ENCODE assay signal across 1 fruit fly cellular context in genomic region chr2L:8534515-8535295, dm6.
TF ChIP-seq lines count a peak whose summit lies in the region.

No protein-coding gene starts in this region.

TF ChIP-seq in whole organism, embryonic, 481 proteins besides CTCF, POLR2A, EP300 and RAD21 (continued from another document and continues in another):
- TF ChIP-seq CG17912 (GFP tag; optimal IDR thresholded peaks at IDR 0.05; lab: Kevin White, UChicago) (peak; percentile 85), zfh1 (GFP tag; IDR thresholded peaks at IDR 0.05; lab: Robert Waterston, UW) (peak; percentile 95), Sry-β (GFP tag; optimal IDR thresholded peaks at IDR 0.05; lab: Kevin White, UChicago) (peak; percentile 64), CG7839 (tag; optimal IDR thresholded peaks at IDR 0.05; lab: Kevin White, UChicago) (peak; percentile 97), B-H2 (GFP tag; optimal IDR thresholded peaks at IDR 0.05; lab: Kevin White, UChicago) (peak; percentile 66), wdn (GFP tag; IDR thresholded peaks at IDR 0.05; lab: Robert Waterston, UW) (no peak; the same call in 1 of the 2 replicates), grau (tag; optimal IDR thresholded peaks at IDR 0.05; lab: Kevin White, UChicago) (peak; percentile 95), fd3F (GFP tag; optimal IDR thresholded peaks at IDR 0.05; lab: Kevin White, UChicago) (peak; percentile 90), Doc2 (GFP tag; IDR thresholded peaks at IDR 0.05; lab: Robert Waterston, UW) (peak; percentile 76), pnt (GFP tag; optimal IDR thresholded peaks at IDR 0.05; lab: Kevin White, UChicago) (peak; percentile 89), lilli (GFP tag; optimal IDR thresholded peaks at IDR 0.05; lab: Kevin White, UChicago) (peak; percentile 89), CG6813 (GFP tag; optimal IDR thresholded peaks at IDR 0.05; lab: Kevin White, UChicago) (peak; percentile 89), CG7928 (GFP tag; optimal IDR thresholded peaks at IDR 0.05; lab: Kevin White, UChicago) (peak; percentile 51), HmgZ (tag; optimal IDR thresholded peaks at IDR 0.05; lab: Kevin White, UChicago) (peak; percentile 89), CG7372 (GFP tag; IDR thresholded peaks at IDR 0.05; lab: Robert Waterston, UW) (peak; percentile 94), Dip3 (GFP tag; optimal IDR thresholded peaks at IDR 0.05; lab: Kevin White, UChicago) (peak; percentile 69), Bdp1 (GFP tag; optimal IDR thresholded peaks at IDR 0.05; lab: Kevin White, UChicago) (peak; percentile 80), Abd-B (GFP tag; optimal IDR thresholded peaks at IDR 0.05; lab: Kevin White, UChicago) (peak; percentile 96), Gug (GFP tag; IDR thresholded peaks at IDR 0.05; lab: Robert Waterston, UW) (peak; percentile 88), br (optimal IDR thresholded peaks at IDR 0.05; lab: Kevin White, UChicago) (no peak), Nf-YC (tag; optimal IDR thresholded peaks at IDR 0.05; lab: Kevin White, UChicago) (peak; percentile 83), usp (GFP tag; optimal IDR thresholded peaks at IDR 0.05; lab: Kevin White, UChicago) (no peak), inv (GFP tag; IDR thresholded peaks at IDR 0.05; lab: Robert Waterston, UW; ENCODE audit: partially characterized antibody) (no peak; the same call in 1 of the 2 replicates), CG13624 (GFP tag; optimal IDR thresholded peaks at IDR 0.05; lab: Kevin White, UChicago) (peak; percentile 37), CG3838 (GFP tag; optimal IDR thresholded peaks at IDR 0.05; lab: Kevin White, UChicago) (peak; percentile 84), CG9797 (GFP tag; optimal IDR thresholded peaks at IDR 0.05; lab: Kevin White, UChicago) (peak; percentile 50), CG6654 (GFP tag; optimal IDR thresholded peaks at IDR 0.05; lab: Kevin White, UChicago) (peak; percentile 89), CG2129 (GFP tag; IDR thresholded peaks at IDR 0.05; lab: Robert Waterston, UW; ENCODE audit: partially characterized antibody) (no peak), Sox100B (GFP tag; optimal IDR thresholded peaks at IDR 0.05; lab: Kevin White, UChicago) (peak; percentile 98), CG15479 (GFP tag; optimal IDR thresholded peaks at IDR 0.05; lab: Kevin White, UChicago) (no peak), CG2199 (GFP tag; IDR thresholded peaks at IDR 0.05; lab: Robert Waterston, UW) (peak; percentile 89; the same call in 2 of the 3 replicates), Camta (GFP tag; optimal IDR thresholded peaks at IDR 0.05; lab: Kevin White, UChicago) (peak; percentile 79), Dek (tag; optimal IDR thresholded peaks at IDR 0.05; lab: Kevin White, UChicago) (peak; percentile 92), HLH54F (GFP tag; optimal IDR thresholded peaks at IDR 0.05; lab: Kevin White, UChicago) (peak; percentile 65), Mes4 (GFP tag; optimal IDR thresholded peaks at IDR 0.05; lab: Kevin White, UChicago) (peak; percentile 77), CG11456 (GFP tag; IDR thresholded peaks at IDR 0.05; lab: Robert Waterston, UW) (peak; percentile 84), twi (tag; optimal IDR thresholded peaks at IDR 0.05; lab: Kevin White, UChicago) (peak; percentile 91), CG11247 (GFP tag; IDR thresholded peaks at IDR 0.05; lab: Robert Waterston, UW) (peak; percentile 79), scrt (GFP tag; optimal IDR thresholded peaks at IDR 0.05; lab: Kevin White, UChicago) (peak; percentile 85), CG3847 (GFP tag; IDR thresholded peaks at IDR 0.05; lab: Robert Waterston, UW) (peak; percentile 84), H15 (GFP tag; IDR thresholded peaks at IDR 0.05; lab: Robert Waterston, UW) (peak; percentile 94), Max (GFP tag; optimal IDR thresholded peaks at IDR 0.05; lab: Kevin White, UChicago) (peak; percentile 94), Six4 (GFP tag; optimal IDR thresholded peaks at IDR 0.05; lab: Kevin White, UChicago) (peak; percentile 88), B-H1 (GFP tag; IDR thresholded peaks at IDR 0.05; lab: Robert Waterston, UW) (peak; percentile 92), Hand (GFP tag; optimal IDR thresholded peaks at IDR 0.05; lab: Kevin White, UChicago) (peak; percentile 57), tgo (GFP tag; IDR thresholded peaks at IDR 0.05; lab: Robert Waterston, UW) (peak; percentile 94), Tbp (GFP tag; optimal IDR thresholded peaks at IDR 0.05; lab: Kevin White, UChicago) (no peak), croc (GFP tag; conservative IDR thresholded peaks at IDR 0.05; lab: Robert Waterston, UW) (peak; percentile 96), CG14860 (GFP tag; IDR thresholded peaks at IDR 0.05; lab: Robert Waterston, UW; ENCODE audit: partially characterized antibody) (peak; percentile 72), sna (GFP tag; IDR thresholded peaks at IDR 0.05; lab: Robert Waterston, UW; ENCODE audit: partially characterized antibody) (peak; percentile 65), fd64A (GFP tag; optimal IDR thresholded peaks at IDR 0.05; lab: Kevin White, UChicago) (peak; percentile 97), Jarid2 (GFP tag; optimal IDR thresholded peaks at IDR 0.05; lab: Kevin White, UChicago) (peak; percentile 82), tup (GFP tag; optimal IDR thresholded peaks at IDR 0.05; lab: Kevin White, UChicago) (peak; percentile 81), disco-r (GFP tag; optimal IDR thresholded peaks at IDR 0.05; lab: Kevin White, UChicago) (peak; percentile 88), CHES-1-like (GFP tag; optimal IDR thresholded peaks at IDR 0.05; lab: Kevin White, UChicago) (peak; percentile 42), MBD-R2 (GFP tag; IDR thresholded peaks at IDR 0.05; lab: Robert Waterston, UW) (peak; percentile 64), hb (GFP tag; IDR thresholded peaks at IDR 0.05; lab: Robert Waterston, UW; ENCODE audit: partially characterized antibody) (no peak; the same call in 2 of the 3 replicates), nau (GFP tag; optimal IDR thresholded peaks at IDR 0.05; lab: Kevin White, UChicago) (peak; percentile 96), stc (GFP tag; IDR thresholded peaks at IDR 0.05; lab: Robert Waterston, UW) (peak; percentile 98), CG9437 (GFP tag; optimal IDR thresholded peaks at IDR 0.05; lab: Kevin White, UChicago) (peak; percentile 70), exex (tag; optimal IDR thresholded peaks at IDR 0.05; lab: Kevin White, UChicago) (no peak), CG34224 (GFP tag; IDR thresholded peaks at IDR 0.05; lab: Robert Waterston, UW; ENCODE audit: partially characterized antibody) (peak; percentile 31; the same call in 2 of the 3 replicates), CG18476 (GFP tag; optimal IDR thresholded peaks at IDR 0.05; lab: Kevin White, UChicago) (peak; percentile 94), Atf-2 (GFP tag; optimal IDR thresholded peaks at IDR 0.05; lab: Kevin White, UChicago) (peak; percentile 82), CG1647 (GFP tag; optimal IDR thresholded peaks at IDR 0.05; lab: Kevin White, UChicago) (peak; percentile 78), PHDP (tag; optimal IDR thresholded peaks at IDR 0.05; lab: Kevin White, UChicago) (peak; percentile 96), CG11695 (GFP tag; IDR thresholded peaks at IDR 0.05; lab: Robert Waterston, UW) (peak; percentile 97), Gsc (GFP tag; IDR thresholded peaks at IDR 0.05; lab: Robert Waterston, UW) (no peak), CG8290 (GFP tag; optimal IDR thresholded peaks at IDR 0.05; lab: Kevin White, UChicago) (peak; percentile 72), CG8290 (tag; optimal IDR thresholded peaks at IDR 0.05; lab: Kevin White, UChicago) (peak; percentile 81 to 85), seq (GFP tag; IDR thresholded peaks at IDR 0.05; lab: Robert Waterston, UW) (peak; percentile 96), CG11398 (GFP tag; optimal IDR thresholded peaks at IDR 0.05; lab: Kevin White, UChicago) (peak; percentile 69), Hr51 (GFP tag; optimal IDR thresholded peaks at IDR 0.05; lab: Kevin White, UChicago) (peak; percentile 81 to 99), Sin3A (optimal IDR thresholded peaks at IDR 0.05; lab: Kevin White, UChicago) (no peak), btn (GFP tag; optimal IDR thresholded peaks at IDR 0.05; lab: Kevin White, UChicago) (peak; percentile 30), CG33557 (GFP tag; optimal IDR thresholded peaks at IDR 0.05; lab: Kevin White, UChicago) (peak; percentile 84), sima (GFP tag; optimal IDR thresholded peaks at IDR 0.05; lab: Kevin White, UChicago) (peak; percentile 7), CG7357 (GFP tag; IDR thresholded peaks at IDR 0.05; lab: Robert Waterston, UW) (peak; percentile 89), ab (GFP tag; optimal IDR thresholded peaks at IDR 0.05; lab: Kevin White, UChicago) (no peak), jing (GFP tag; optimal IDR thresholded peaks at IDR 0.05; lab: Kevin White, UChicago) (peak; percentile 98), chn (GFP tag; optimal IDR thresholded peaks at IDR 0.05; lab: Kevin White, UChicago) (peak; percentile 92), Sry-δ (GFP tag; optimal IDR thresholded peaks at IDR 0.05; lab: Kevin White, UChicago) (peak; percentile 27), pum (GFP tag; optimal IDR thresholded peaks at IDR 0.05; lab: Kevin White, UChicago) (peak; percentile 85), unc-4 (GFP tag; IDR thresholded peaks at IDR 0.05; lab: Robert Waterston, UW; ENCODE audit: partially characterized antibody) (peak; percentile 34), Hey (tag; optimal IDR thresholded peaks at IDR 0.05; lab: Kevin White, UChicago) (peak; percentile 73), CG14014 (GFP tag; IDR thresholded peaks at IDR 0.05; lab: Robert Waterston, UW) (peak; percentile 86), CG9932 (GFP tag; IDR thresholded peaks at IDR 0.05; lab: Robert Waterston, UW) (peak; percentile 61), Bgb (GFP tag; IDR thresholded peaks at IDR 0.05; lab: Robert Waterston, UW; ENCODE audit: partially characterized antibody) (peak; percentile 54), CG4707 (GFP tag; optimal IDR thresholded peaks at IDR 0.05; lab: Kevin White, UChicago) (peak; percentile 97), Dad (GFP tag; optimal IDR thresholded peaks at IDR 0.05; lab: Kevin White, UChicago) (peak; percentile 76), ro (GFP tag; IDR thresholded peaks at IDR 0.05; lab: Robert Waterston, UW) (peak; percentile 90), CG32772 (GFP tag; IDR thresholded peaks at IDR 0.05; lab: Robert Waterston, UW) (peak; percentile 94), CG6689 (GFP tag; IDR thresholded peaks at IDR 0.05; lab: Robert Waterston, UW) (peak; percentile 96), BEAF-32 (GFP tag; optimal IDR thresholded peaks at IDR 0.05; lab: Kevin White, UChicago) (no peak), schlank (tag; optimal IDR thresholded peaks at IDR 0.05; lab: Kevin White, UChicago) (peak; percentile 64), NfI (GFP tag; optimal IDR thresholded peaks at IDR 0.05; lab: Kevin White, UChicago) (peak; percentile 96), CG6791 (GFP tag; IDR thresholded peaks at IDR 0.05; lab: Robert Waterston, UW; ENCODE audit: partially characterized antibody) (no peak; the same call in 2 of the 3 replicates), emc (GFP tag; optimal IDR thresholded peaks at IDR 0.05; lab: Kevin White, UChicago) (peak; percentile 59), CG11504 (tag; optimal IDR thresholded peaks at IDR 0.05; lab: Kevin White, UChicago) (peak; percentile 97), CG31441 (GFP tag; IDR thresholded peaks at IDR 0.05; lab: Robert Waterston, UW) (peak; percentile 82), CG9727 (GFP tag; optimal IDR thresholded peaks at IDR 0.05; lab: Kevin White, UChicago) (peak; percentile 57), slbo (GFP tag; IDR thresholded peaks at IDR 0.05; lab: Robert Waterston, UW) (peak; percentile 85), CG7556 (GFP tag; optimal IDR thresholded peaks at IDR 0.05; lab: Kevin White, UChicago) (peak; percentile 76), CG17385 (GFP tag; optimal IDR thresholded peaks at IDR 0.05; lab: Kevin White, UChicago) (peak; percentile 92), Blimp-1 (GFP tag; optimal IDR thresholded peaks at IDR 0.05; lab: Kevin White, UChicago) (peak; percentile 96), gsb (GFP tag; IDR thresholded peaks at IDR 0.05; lab: Robert Waterston, UW) (peak; percentile 85), crc (GFP tag; optimal IDR thresholded peaks at IDR 0.05; lab: Kevin White, UChicago) (peak; percentile 57), ara (GFP tag; IDR thresholded peaks at IDR 0.05; lab: Robert Waterston, UW) (peak; percentile 91), CG1792 (GFP tag; optimal IDR thresholded peaks at IDR 0.05; lab: Kevin White, UChicago) (peak; percentile 40), eve (GFP tag; optimal IDR thresholded peaks at IDR 0.05; lab: Kevin White, UChicago) (peak in 1 of 2 experiments; percentile 99), Mrtf (GFP tag; IDR thresholded peaks at IDR 0.05; lab: Robert Waterston, UW) (peak; percentile 92), tap (tag; optimal IDR thresholded peaks at IDR 0.05; lab: Kevin White, UChicago) (peak; percentile 97), sc (optimal IDR thresholded peaks at IDR 0.05; lab: Kevin White, UChicago) (no peak), sc (GFP tag; optimal IDR thresholded peaks at IDR 0.05; lab: Kevin White, UChicago) (peak; percentile 97), Oaz (GFP tag; IDR thresholded peaks at IDR 0.05; lab: Robert Waterston, UW) (peak; percentile 90), toy (GFP tag; IDR thresholded peaks at IDR 0.05; lab: Robert Waterston, UW) (0 out of 2 replicates have a peak, but pooled peaks have one; percentile 33), Trl (optimal IDR thresholded peaks at IDR 0.05; lab: Kevin White, UChicago) (peak; percentile 92 to 96), Trl (GFP tag; optimal IDR thresholded peaks at IDR 0.05; lab: Kevin White, UChicago) (peak; percentile 82), CkIIα-i1 (GFP tag; IDR thresholded peaks at IDR 0.05; lab: Robert Waterston, UW) (peak; percentile 65; the same call in 1 of the 2 replicates), ind (GFP tag; optimal IDR thresholded peaks at IDR 0.05; lab: Kevin White, UChicago) (peak; percentile 93), CG14050 (GFP tag; IDR thresholded peaks at IDR 0.05; lab: Robert Waterston, UW) (peak; percentile 95), Lhr (GFP tag; optimal IDR thresholded peaks at IDR 0.05; lab: Kevin White, UChicago) (peak; percentile 87), CG43689 (GFP tag; IDR thresholded peaks at IDR 0.05; lab: Robert Waterston, UW) (peak; percentile 86), Spps (tag; optimal IDR thresholded peaks at IDR 0.05; lab: Kevin White, UChicago) (peak; percentile 94), Taf1 (GFP tag; IDR thresholded peaks at IDR 0.05; lab: Robert Waterston, UW) (peak; percentile 67; the same call in 1 of the 2 replicates), CG10565 (GFP tag; optimal IDR thresholded peaks at IDR 0.05; lab: Kevin White, UChicago) (peak; percentile 74), Fer2 (tag; optimal IDR thresholded peaks at IDR 0.05; lab: Kevin White, UChicago) (peak; percentile 87), CG2116 (GFP tag; optimal IDR thresholded peaks at IDR 0.05; lab: Kevin White, UChicago) (peak; percentile 65), run (tag; optimal IDR thresholded peaks at IDR 0.05; lab: Kevin White, UChicago) (peak; percentile 96), CG10366 (GFP tag; IDR thresholded peaks at IDR 0.05; lab: Robert Waterston, UW) (peak; percentile 95)
